Worm (Caenorhabditis elegans) whole organism, L4/young adult: Measurements from ENCODE around the gene mig-21.
A peak's percentile ranks its signal among the peaks of the same experiment; 100 is the strongest.

Experiments used
- W03F9.2 ChIP-seq: fragments of 150-350 bp; optimal IDR thresholded peaks from 2 replicates; lab custom pipeline; 2014; ENCODE audit warnings: missing biosample characterization, missing genetic modification characterization
- dao-5 ChIP-seq: sonication (generic microtip); optimal IDR thresholded peaks from 2 replicates; lab custom pipeline; 2016; ENCODE audit warnings: missing genotype, missing genetic modification characterization, moderate library complexity, missing compliant biosample characterization
- him-1 ChIP-seq: sonication (generic microtip); optimal IDR thresholded peaks from 2 replicates; lab custom pipeline; 2016; ENCODE audit warnings: missing genotype, missing genetic modification reagents, missing genetic modification characterization, missing compliant biosample characterization

mig-21 gene

DNA sequence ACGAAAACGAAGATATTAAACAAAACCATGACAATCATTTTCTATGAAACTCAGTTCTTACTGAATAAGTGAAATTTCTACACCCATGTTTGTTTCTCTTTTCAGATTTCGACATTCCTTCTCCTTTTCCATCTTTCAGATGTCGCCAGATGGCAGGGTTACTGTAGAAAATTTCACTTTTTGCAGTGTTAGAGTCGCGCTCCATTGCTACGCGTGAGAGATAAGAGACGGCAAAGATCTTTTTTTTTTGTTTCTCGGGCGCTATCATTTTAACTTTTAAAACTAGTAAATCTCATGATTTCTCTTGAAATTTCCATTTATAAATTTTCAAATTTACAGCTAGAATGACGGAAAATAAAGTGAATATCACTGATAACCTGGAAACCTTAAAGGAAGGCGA lies at the start of gene mig-21, which contains the start of gene F01F1.2:
Gene mig-21 (minus strand): TSS at position 166 of the 400 bp plus-strand sequence.
Gene F01F1.2 (plus strand): TSS at position 340 of the 400 bp plus-strand sequence.
- TF ChIP-seq dao-5 (tag; lab: Kevin White, UChicago) (no peak), him-1 (tag; lab: Kevin White, UChicago) (no peak), W03F9.2 (no peak)

DNA sequence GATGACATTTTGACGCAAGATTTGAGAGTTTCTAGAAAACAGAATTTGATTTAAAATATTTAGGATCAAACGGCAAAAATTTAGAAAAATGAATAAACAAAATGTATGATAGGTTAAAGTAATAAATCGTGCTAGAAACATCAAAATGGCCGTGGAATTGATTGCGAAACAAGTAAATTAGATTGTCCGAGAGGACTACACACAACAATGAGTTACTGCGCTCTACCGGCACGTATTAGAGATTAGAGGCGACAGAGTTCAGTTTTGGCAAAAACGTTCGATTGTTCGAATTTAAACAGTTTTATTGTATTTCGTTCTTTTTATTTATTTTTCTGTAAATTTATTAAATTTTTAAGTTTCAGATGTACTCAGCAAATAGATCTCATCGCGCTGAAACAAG lies 47.5 kb upstream of the mig-21 start, which contains the start of the genes dnc-2 and bcl-7:
Gene dnc-2 (minus strand): TSS at position 33 of the 400 bp plus-strand sequence.
Gene bcl-7 (plus strand): TSS at position 363 of the 400 bp plus-strand sequence.
- TF ChIP-seq dao-5 (tag; lab: Kevin White, UChicago) (no peak), W03F9.2 (peak; percentile 8), him-1 (tag; lab: Kevin White, UChicago) (no peak)

DNA sequence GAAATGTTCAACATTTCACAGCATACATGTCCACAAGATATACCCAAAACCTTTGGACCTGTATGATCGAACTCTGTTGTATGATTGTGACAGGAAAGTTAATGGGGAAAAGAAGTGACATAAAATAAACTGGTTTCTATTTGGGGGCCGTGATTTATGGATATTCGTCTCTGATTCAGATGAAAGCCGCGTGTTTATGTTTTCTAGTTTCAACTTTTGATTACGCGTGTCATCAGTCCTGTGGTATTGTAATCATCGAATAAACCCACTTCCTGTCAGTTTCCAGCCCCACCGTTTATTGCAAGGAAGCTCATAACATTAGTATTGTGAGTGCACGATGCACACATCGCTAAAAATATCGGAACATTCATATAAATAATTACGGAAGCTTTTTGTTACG lies 44.1 kb upstream of the mig-21 start:
- no peak for TF ChIP-seq him-1 (tag; lab: Kevin White, UChicago)

DNA sequence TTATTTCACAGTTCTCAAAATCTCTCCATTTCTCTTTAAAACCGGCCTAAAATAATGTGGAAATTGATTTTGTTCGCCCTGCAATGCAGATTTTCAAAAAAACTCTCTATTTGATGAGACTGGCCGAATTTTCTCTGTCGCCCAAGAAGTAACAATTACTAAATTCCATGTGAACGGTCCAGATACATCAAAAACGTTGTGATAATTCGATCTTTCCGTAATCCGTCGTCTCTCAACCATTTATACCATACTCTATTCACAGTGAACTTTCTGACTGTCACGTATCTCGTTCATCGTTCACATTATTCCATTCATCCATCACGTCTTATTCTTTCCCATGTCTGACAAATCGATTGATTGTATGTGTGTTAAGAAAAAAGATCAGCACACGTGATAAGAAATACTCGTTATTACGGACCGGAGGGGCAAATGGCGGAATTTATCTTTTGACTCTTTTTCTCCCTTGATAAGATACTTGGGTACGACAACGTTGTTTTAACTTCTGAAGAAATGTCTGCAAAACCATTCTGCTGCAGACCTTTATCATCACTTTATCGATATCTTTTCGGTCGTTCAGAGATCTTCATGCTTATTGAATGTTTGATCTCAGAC lies 43.0 kb upstream of the mig-21 start:
- TF ChIP-seq dao-5 (tag; lab: Kevin White, UChicago) (no peak), him-1 (tag; lab: Kevin White, UChicago) (no peak), W03F9.2 (no peak)

DNA sequence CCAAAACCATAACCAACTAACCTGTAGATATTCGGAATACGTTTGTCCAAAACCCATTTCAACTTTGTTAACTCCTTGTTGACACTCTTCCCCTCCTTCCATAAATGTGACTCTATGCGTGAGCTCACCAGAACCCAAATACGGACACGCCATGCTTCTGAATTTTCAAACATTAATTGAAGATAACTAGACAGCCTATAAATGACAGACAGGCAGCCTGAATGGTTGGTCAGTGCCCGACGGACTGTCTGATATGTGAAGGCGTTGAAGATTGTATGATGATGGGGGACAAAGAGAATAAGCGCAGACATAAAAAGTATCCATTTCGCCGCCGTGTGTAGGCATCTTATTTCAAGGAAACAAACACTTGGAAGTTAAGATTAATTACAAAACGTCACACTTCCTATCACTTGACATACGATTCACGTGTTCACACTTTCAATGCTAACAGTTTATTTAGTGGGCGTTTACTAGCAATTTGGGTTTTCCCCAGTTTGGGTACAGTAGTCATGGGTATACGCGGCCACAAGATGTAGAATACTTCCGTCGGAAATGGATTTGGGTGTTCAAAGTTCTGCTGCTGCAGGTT lies 41.7 kb upstream of the mig-21 start, which contains the start of the genes tdo-2 and C28H8.2:
Gene tdo-2 (minus strand): TSS at position 157 of the 589 bp plus-strand sequence.
Gene C28H8.2 (plus strand): TSS at position 524 of the 589 bp plus-strand sequence.
- TF ChIP-seq W03F9.2 (no peak), dao-5 (tag; lab: Kevin White, UChicago) (no peak), him-1 (tag; lab: Kevin White, UChicago) (no peak)

DNA sequence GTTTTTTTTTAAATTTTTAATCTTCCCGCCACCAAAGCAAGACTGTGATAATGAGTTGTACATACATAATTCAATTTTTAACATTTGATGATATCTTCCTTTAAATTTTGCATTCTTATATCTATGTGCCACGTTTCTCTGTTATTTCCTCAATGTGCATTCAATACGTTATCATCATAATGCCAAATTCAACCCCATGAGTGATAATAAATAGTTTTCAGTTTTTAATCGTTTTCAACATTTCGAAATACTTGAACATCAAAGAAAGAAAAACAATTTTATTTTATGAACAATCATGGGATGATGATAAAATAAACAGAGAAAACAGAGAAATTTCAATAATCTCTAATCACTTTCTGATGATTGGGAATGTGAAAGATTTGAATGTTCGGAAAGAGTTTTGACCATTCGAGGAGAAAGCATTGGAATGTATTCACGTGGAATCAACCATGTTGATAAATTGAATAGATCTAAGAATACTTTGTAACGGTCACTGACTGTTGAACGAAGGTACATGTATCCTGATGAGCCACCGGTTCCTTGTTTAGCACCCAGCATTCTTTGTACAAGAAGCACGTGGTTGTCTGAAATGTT lies 39.3 kb upstream of the mig-21 start:
- no peak for TF ChIP-seq him-1 (tag; lab: Kevin White, UChicago)
- TF ChIP-seq W03F9.2: peak; percentile 9

DNA sequence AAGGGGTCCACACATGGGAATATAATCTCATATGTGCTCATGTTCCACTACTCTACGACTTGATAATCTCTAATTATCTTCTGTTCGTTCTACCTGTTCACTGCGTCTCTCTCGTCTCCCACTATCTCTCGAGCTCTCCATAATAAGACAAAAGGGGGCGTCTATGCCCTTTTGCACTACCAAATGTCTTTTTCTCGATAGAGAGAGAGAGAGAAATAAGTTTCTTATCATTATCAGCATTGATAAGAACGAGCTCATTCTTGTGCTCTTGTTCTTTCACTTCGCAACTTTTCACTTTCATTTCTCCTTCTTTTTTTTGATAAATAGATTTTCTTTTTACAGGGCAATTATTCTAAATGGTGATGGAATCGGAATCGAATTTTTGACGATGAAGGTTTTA lies 37.7 kb upstream of the mig-21 start:
- no peak for TF ChIP-seq W03F9.2
- no peak for TF ChIP-seq him-1 (tag; lab: Kevin White, UChicago)
- no peak for TF ChIP-seq dao-5 (tag; lab: Kevin White, UChicago)

DNA sequence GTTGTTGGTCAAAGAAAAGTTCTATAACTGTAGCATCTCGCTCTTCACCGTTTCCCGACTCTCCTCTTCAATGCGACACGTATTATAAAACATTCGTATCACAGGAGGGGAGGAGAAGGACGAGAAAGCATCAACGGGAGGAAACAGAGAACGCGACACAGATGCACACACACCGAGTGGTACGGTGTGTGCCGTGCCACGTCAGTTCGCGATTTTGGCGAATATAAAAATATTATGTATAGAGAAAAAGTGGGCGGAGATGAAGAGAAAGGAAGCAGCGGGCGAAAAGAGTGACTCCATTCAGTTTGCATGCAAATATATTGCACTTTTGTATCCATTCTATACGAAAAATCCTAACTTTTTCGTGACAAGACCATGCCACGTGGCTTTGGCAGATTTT lies 36.5 kb upstream of the mig-21 start:
- no peak for TF ChIP-seq him-1 (tag; lab: Kevin White, UChicago)
- TF ChIP-seq W03F9.2: no peak
- TF ChIP-seq dao-5 (tag; lab: Kevin White, UChicago): no peak

DNA sequence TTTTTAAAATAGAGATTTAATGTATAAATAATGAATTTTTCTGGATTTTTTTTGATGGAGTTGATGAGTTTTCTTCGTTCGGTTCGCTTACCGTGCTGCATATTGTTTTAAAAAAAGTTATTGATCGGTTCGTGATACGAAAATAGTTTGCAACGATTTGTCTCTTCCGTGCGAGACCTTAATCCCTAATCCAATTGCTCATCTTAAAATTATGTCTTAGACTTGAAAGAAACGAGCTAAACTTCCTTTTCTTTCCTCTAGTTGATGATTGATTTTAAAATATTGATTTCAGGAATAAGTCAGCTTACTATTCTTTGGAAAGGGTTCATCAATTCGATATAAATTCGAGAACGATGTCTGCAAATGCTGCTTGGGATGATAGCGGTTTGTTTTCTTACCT lies 30.2 kb upstream of the mig-21 start, which contains the start of gene C28H8.3:
Gene C28H8.3 (plus strand): TSS at position 293 of the 400 bp plus-strand sequence.
- no peak for TF ChIP-seq dao-5 (tag; lab: Kevin White, UChicago)
- TF ChIP-seq W03F9.2: no peak
- no peak for TF ChIP-seq him-1 (tag; lab: Kevin White, UChicago)

DNA sequence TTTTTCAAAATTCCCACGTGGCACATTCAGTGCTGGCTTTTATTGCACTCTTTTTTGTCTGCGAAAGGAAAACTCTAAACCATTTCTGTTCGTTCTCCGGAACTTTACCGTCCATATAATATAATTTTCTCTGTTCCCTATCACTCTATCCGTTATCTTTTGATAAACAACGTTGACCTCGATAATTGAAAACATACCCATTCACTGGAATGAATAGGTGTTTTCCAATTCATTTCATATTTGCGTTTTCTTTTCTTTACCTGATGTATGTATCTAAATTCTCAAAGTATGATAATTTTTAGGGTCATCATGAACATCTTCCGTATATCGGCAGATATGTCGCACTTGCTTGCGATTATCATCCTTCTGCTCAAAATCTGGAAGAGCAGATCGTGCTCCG lies 28.6 kb upstream of the mig-21 start, which contains the start of gene erd-2.2:
Gene erd-2.2 (plus strand): TSS at position 301 of the 400 bp plus-strand sequence.
- TF ChIP-seq W03F9.2 (no peak), him-1 (tag; lab: Kevin White, UChicago) (no peak), dao-5 (tag; lab: Kevin White, UChicago) (no peak)

DNA sequence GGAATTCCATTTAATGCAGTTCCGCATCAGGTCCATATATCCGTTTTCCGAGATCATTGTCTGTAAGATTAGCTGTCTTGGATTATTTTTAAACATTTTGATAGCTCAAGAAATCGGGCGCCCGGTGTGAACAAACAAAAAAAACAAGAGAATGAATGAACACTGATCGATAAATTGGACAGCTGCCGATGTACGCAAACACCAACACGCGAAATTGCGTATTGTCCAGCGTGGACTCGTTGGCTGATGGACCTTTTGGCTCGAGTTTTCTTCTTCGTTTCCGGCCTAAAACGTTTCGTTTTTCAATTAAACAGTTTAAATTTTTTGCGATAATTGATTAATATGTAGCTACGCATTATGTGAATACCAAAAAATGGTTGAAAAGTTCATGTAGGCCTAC lies 27.9 kb upstream of the mig-21 start, which contains the start of gene dpff-1:
Gene dpff-1 (minus strand): TSS at position 288 of the 400 bp plus-strand sequence.
- no peak for TF ChIP-seq him-1 (tag; lab: Kevin White, UChicago)
- no peak for TF ChIP-seq W03F9.2
- TF ChIP-seq dao-5 (tag; lab: Kevin White, UChicago): no peak

DNA sequence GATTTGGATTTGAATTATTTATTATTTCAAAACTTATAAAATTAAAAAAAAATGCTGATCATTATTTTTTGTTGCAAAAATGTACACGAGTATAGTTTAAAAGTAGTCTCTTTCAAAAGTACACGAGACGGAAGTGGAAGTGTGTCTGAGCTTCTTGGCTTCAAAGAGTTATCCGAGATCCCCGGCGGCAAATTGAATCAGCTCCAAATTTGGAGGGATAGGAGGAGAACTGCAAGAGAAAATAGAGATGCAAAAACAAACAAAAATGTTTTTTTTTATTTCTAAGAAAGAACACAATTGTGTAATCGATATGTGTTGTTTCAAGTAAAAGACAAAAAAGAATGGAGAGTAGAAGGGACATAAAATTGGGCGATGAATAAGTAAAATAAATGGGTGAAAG lies 24.4 kb upstream of the mig-21 start:
- no peak for TF ChIP-seq him-1 (tag; lab: Kevin White, UChicago)
- TF ChIP-seq dao-5 (tag; lab: Kevin White, UChicago): no peak
- TF ChIP-seq W03F9.2: no peak

DNA sequence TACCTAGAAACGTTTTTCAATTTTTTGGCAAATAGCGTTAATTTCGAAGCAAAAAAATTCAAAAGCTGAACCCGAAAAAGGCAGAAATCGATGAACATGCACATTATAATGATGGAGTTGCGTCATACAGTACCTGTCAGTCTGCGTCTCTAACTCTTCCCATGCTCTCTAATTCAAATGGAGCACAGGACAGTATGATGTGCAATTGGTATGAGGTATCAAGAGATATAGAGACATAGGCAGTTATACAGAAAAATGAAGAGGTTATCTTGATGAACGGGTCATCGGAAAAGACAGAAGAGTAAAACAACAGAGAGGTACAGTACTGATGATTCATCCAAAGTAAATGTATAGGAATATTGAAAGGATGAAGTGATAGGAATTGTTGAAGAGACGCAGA lies 22.5 kb upstream of the mig-21 start:
- no peak for TF ChIP-seq him-1 (tag; lab: Kevin White, UChicago)
- TF ChIP-seq dao-5 (tag; lab: Kevin White, UChicago): no peak

DNA sequence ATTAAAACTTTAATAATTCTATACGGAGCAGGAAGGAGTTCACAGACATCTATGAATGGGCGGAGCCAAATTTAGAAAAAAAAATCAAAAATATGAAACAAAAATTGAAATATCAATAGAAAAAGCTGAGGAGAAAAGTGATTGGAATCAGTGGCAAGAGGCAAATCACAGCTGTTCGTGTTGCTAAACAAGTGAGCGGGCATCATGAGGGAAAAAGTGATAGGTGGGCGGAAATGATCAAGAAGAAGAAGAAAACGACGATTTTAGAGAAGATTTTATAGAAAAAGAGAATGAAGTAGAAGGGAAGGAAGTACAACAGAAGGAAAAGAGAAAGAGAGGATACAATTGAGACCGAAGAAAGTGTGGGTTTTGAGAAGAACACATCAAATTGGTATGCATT lies 20.5 kb upstream of the mig-21 start:
- TF ChIP-seq him-1 (tag; lab: Kevin White, UChicago) (no peak), W03F9.2 (no peak), dao-5 (tag; lab: Kevin White, UChicago) (no peak)
